Worm (Caenorhabditis elegans) whole organism, early embryonic: ENCODE data around the gene emb-4.

Experiments used
- ama-1 ChIP-seq: fragments of 150-350 bp; optimal IDR thresholded peaks from 2 replicates; lab custom pipeline; 2014
- hmbx-1 ChIP-seq: sonication (generic microtip); optimal IDR thresholded peaks from 2 replicates; lab custom pipeline; 2016; ENCODE audit warnings: mild to moderate bottlenecking, missing genetic modification characterization, missing compliant biosample characterization
- hmg-4 ChIP-seq: fragments of 200-800 bp; sonication (Bioruptor generic); optimal IDR thresholded peaks from 2 replicates; lab custom pipeline; 2018; ENCODE audit warnings: mild to moderate bottlenecking, missing genetic modification characterization, missing compliant biosample characterization
- sea-1 ChIP-seq: fragments of 200-800 bp; sonication (Bioruptor generic); conservative IDR thresholded peaks from 2 replicates; pipeline ENCODE4 v1.3.6; 2022; ENCODE audit warnings: missing genetic modification characterization, missing compliant biosample characterization
- tbx-11 ChIP-seq: fragments of 200-800 bp; sonication (Bioruptor generic); IDR thresholded peaks from 2 replicates; pipeline ENCODE4 v1.3.6; 2022; ENCODE audit warnings: missing genetic modification characterization, missing compliant biosample characterization
- tbx-37 ChIP-seq: fragments of 200-800 bp; sonication (Bioruptor generic); conservative IDR thresholded peaks from 2 replicates; pipeline ENCODE4 v1.3.6; 2022; ENCODE audit warnings: missing genetic modification reagents, missing genetic modification characterization, missing compliant biosample characterization
- tra-4 ChIP-seq: sonication (generic microtip); optimal IDR thresholded peaks from 2 replicates; lab custom pipeline; 2017; ENCODE audit warnings: missing genetic modification characterization, missing compliant biosample characterization

ce11 chrV:18909682-18910081, 14.9 kb upstream of the emb-4 start:
- TF ChIP-seq ama-1 (lab: Kevin White, UChicago) = no peak
- no peak for TF ChIP-seq tbx-11 (GFP tag; lab: Robert Waterston, UW)
- TF ChIP-seq tra-4 (tag; lab: Kevin White, UChicago) = no peak
- TF ChIP-seq hmg-4 (GFP tag; lab: Kevin White, UChicago) = no peak
- no peak for TF ChIP-seq hmbx-1 (tag; lab: Kevin White, UChicago)
- TF ChIP-seq tbx-37 (GFP tag; lab: Robert Waterston, UW) = no peak
- no peak for TF ChIP-seq sea-1 (GFP tag; lab: Robert Waterston, UW)
